Fruit fly (Drosophila melanogaster) whole organism, pupa: Measurements from ENCODE around the gene Prosalpha4.

Experiments
- CG10348 ChIP-seq: fragments of 200-800 bp; sonication (Bioruptor generic); IDR thresholded peaks from 2 replicates; pipeline ENCODE4 v1.3.6; 2022; ENCODE audit warnings: missing biosample characterization, missing genetic modification characterization
- CG12605 ChIP-seq: fragments of 200-800 bp; sonication (Bioruptor generic); IDR thresholded peaks from 2 replicates; pipeline ENCODE4 v1.3.6; 2022; ENCODE audit warnings: missing biosample characterization, missing genetic modification characterization
- CG13204 ChIP-seq: fragments of 200-800 bp; sonication (Bioruptor generic); optimal IDR thresholded peaks from 2 replicates; lab custom pipeline; 2018; ENCODE audit warnings: missing biosample characterization, mild to moderate bottlenecking, missing genetic modification characterization, moderate library complexity
- CG14655 ChIP-seq: fragments of 200-800 bp; sonication (Bioruptor generic); optimal IDR thresholded peaks from 3 replicates; lab custom pipeline; 2017; ENCODE audit warnings: mild to moderate bottlenecking, missing biosample characterization, missing genetic modification reagents, missing genetic modification characterization
- CG15710 ChIP-seq: fragments of 200-800 bp; sonication (Bioruptor generic); optimal IDR thresholded peaks from 2 replicates; lab custom pipeline; 2018; ENCODE audit warnings: missing biosample characterization, mild to moderate bottlenecking, missing genetic modification characterization, moderate library complexity
- CG17806 ChIP-seq: fragments of 200-800 bp; sonication (Bioruptor generic); optimal IDR thresholded peaks from 2 replicates; lab custom pipeline; 2018; ENCODE audit warnings: missing biosample characterization, mild to moderate bottlenecking, missing genetic modification characterization, moderate library complexity
- CG32121 ChIP-seq: fragments of 200-800 bp; sonication (Bioruptor generic); IDR thresholded peaks from 2 replicates; pipeline ENCODE4 v1.3.6; 2022; ENCODE audit warnings: missing biosample characterization, missing genetic modification characterization
- CG34367 ChIP-seq: fragments of 200-800 bp; sonication (Bioruptor generic); optimal IDR thresholded peaks from 2 replicates; lab custom pipeline; 2018; ENCODE audit warnings: missing biosample characterization, mild to moderate bottlenecking, missing genetic modification characterization
- CG4496 ChIP-seq: fragments of 200-800 bp; sonication (Bioruptor generic); IDR thresholded peaks from 3 replicates; pipeline ENCODE4 v1.3.6; 2022; ENCODE audit warnings: missing biosample characterization, missing genetic modification characterization
- CG8159 ChIP-seq: fragments of 200-800 bp; sonication (Bioruptor generic); optimal IDR thresholded peaks from 3 replicates; lab custom pipeline; 2018; ENCODE audit warnings: missing biosample characterization, mild to moderate bottlenecking, missing genetic modification characterization, moderate library complexity
- CG8301 ChIP-seq: fragments of 200-800 bp; sonication (Bioruptor generic); optimal IDR thresholded peaks from 2 replicates; lab custom pipeline; 2018; ENCODE audit warnings: missing biosample characterization, mild to moderate bottlenecking, missing genetic modification characterization
- CG9948 ChIP-seq: fragments of 200-800 bp; sonication (Bioruptor generic); optimal IDR thresholded peaks from 2 replicates; lab custom pipeline; 2018; ENCODE audit warnings: missing biosample characterization, mild to moderate bottlenecking, missing genetic modification characterization, moderate library complexity
- D1 ChIP-seq: fragments of 200-800 bp; sonication (Bioruptor generic); optimal IDR thresholded peaks from 2 replicates; lab custom pipeline; 2018; ENCODE audit warnings: missing biosample characterization, mild to moderate bottlenecking, missing genetic modification characterization, moderate library complexity
- EcR ChIP-seq: fragments of 200-800 bp; sonication (Bioruptor generic); optimal IDR thresholded peaks from 3 replicates; lab custom pipeline; 2019; ENCODE audit warnings: missing biosample characterization, missing genetic modification characterization, mild to moderate bottlenecking, moderate library complexity, missing genetic modification reagents
- Ets98B ChIP-seq: fragments of 200-800 bp; sonication (Bioruptor generic); IDR thresholded peaks from 2 replicates; pipeline ENCODE4 v1.3.6; 2022; ENCODE audit warnings: missing biosample characterization, missing genetic modification characterization
- Pif1A ChIP-seq: fragments of 200-800 bp; sonication (Bioruptor generic); optimal IDR thresholded peaks from 3 replicates; lab custom pipeline; 2016; ENCODE audit warnings: missing biosample characterization, missing genetic modification characterization
- Pif1B ChIP-seq: fragments of 200-800 bp; sonication (Bioruptor generic); optimal IDR thresholded peaks from 3 replicates; lab custom pipeline; 2016; ENCODE audit warnings: missing biosample characterization, missing genetic modification characterization
- Snoo ChIP-seq: fragments of 200-800 bp; sonication (Bioruptor generic); optimal IDR thresholded peaks from 3 replicates; lab custom pipeline; 2017; ENCODE audit warnings: missing biosample characterization, mild to moderate bottlenecking, missing genetic modification characterization, inconsistent platforms
- fd96Ca ChIP-seq: fragments of 200-800 bp; sonication (Bioruptor generic); IDR thresholded peaks from 3 replicates; pipeline ENCODE4 v1.3.6; 2022; ENCODE audit warnings: missing biosample characterization, missing genetic modification characterization
- gl ChIP-seq: fragments of 200-800 bp; sonication (Bioruptor generic); optimal IDR thresholded peaks from 2 replicates; lab custom pipeline; 2018; ENCODE audit warnings: missing biosample characterization, mild to moderate bottlenecking, missing genetic modification characterization
- rn ChIP-seq: fragments of 200-800 bp; sonication (Bioruptor generic); IDR thresholded peaks from 2 replicates; pipeline ENCODE4 v1.3.6; 2022; ENCODE audit warnings: missing biosample characterization, missing genetic modification characterization

Prosalpha4 gene

DNA sequence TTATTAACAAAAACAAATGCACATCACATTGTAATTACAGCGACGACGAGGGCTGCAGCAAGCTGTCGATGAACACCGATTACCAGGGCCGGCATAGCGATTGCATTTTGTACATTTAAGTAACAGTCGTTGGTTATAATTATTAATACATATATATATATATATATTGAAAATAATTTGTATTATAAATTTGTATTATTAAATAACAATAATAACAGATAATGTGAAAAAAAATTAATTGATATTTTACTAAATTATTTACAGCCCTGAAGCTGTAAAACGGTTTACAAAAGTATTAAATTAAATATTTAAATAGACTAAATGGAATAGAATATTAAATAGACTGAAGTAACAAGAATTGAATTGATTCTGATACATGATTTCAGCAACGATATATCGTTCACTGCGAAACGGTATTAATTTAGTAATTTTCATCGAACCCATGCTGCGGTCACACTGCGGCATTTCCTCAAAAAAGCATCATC, at the start of gene Prosalpha4, which contains the start of gene kat80:
Gene Prosalpha4 (plus strand): TSS at position 417 of the 485 bp plus-strand sequence.
Gene kat80 (minus strand): TSS at position 327 of the 485 bp plus-strand sequence.
- TF ChIP-seq CG14655 (peak; percentile 36), CG8301 (tag; lab: Kevin White, UChicago) (no peak), Snoo (tag; lab: Kevin White, UChicago) (peak; percentile 63), CG13204 (no peak), CG8159 (tag; lab: Kevin White, UChicago) (peak; percentile 26), D1 (tag; lab: Kevin White, UChicago) (no peak), rn (no peak), CG12605 (GFP tag; lab: Robert Waterston, UW) (no peak), CG15710 (peak; percentile 19), CG10348 (GFP tag; lab: Robert Waterston, UW) (no peak)

DNA sequence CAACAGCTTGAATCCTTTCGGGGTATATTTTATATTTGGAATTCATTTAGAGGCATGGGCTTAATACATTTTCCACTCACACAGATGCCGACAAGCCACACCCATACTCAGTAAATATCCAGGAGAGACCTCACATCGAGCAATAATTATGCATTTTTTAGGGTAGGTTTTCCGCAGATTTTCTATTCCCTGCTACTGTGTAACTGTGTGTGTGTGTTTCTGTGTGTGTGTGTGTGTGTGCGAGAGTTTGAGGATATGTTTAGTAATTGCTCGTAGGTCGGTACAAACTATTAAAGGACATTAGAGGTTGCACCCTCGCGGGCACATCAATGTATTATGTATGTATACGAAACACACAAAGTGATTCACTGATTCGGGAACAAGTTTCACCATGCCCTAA, 44.8 kb upstream of the Prosalpha4 start:
- TF ChIP-seq CG4496 (no peak), CG15710 (no peak), fd96Ca (GFP tag; lab: Robert Waterston, UW) (no peak)
- TF ChIP-seq, all 21 proteins: peak for 0

DNA sequence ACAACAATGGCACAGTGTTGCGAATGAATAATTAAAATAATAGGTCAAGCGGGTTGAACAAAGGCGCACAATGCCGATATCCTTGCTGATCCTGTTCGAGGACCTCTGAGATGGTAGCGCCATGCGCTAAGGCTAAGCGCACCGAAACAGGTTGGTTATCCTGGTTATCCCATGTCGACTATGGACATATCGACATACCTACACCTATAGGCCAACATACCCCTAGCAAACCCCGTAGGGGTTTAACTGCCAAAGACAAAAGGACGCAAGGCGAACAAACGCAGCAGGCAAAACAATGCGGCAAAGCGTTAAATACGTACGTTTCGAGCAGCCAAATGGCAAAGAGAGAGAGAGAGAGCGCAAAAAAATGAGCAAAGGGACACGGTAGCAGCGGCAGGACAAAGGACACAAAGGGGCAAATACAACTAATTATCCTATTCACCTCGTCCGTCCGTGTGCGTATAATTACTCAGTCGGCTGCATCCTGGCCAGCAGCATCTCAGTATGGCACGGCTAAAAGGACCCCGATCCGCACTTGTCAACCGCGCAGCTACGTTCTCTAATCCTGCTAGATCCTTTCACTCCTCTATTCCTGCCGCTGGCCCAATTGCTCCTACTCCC, 34.1 kb upstream of the Prosalpha4 start:
- TF ChIP-seq Pif1B (no peak), Snoo (tag; lab: Kevin White, UChicago) (no peak), EcR (no peak), CG9948 (tag; lab: Kevin White, UChicago) (no peak), CG8159 (tag; lab: Kevin White, UChicago) (no peak), fd96Ca (GFP tag; lab: Robert Waterston, UW) (no peak), rn (no peak), CG14655 (no peak), CG17806 (tag; lab: Kevin White, UChicago) (no peak), D1 (tag; lab: Kevin White, UChicago) (no peak), Pif1A (GFP tag; lab: Kevin White, UChicago) (no peak), CG4496 (no peak), CG32121 (GFP tag; lab: Robert Waterston, UW) (no peak)

DNA sequence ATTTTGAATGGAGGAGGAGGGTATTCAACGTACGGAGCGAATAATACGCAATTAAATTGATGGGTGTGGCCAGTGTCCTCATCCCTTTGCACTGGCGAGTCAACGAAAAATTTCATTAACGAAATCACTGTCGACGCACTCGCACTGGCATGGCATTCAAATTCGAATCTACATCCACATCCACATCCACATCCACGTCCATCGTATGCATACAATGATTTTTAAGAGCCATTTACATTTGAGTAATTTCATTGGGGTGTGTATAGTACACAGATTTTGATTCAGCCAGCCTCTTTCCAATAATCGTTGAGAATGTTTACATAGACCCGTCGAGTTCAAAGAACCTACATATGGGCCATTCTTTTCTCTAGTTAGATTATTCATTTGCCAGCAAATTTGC, 32.1 kb upstream of the Prosalpha4 start:
- TF ChIP-seq fd96Ca (GFP tag; lab: Robert Waterston, UW) (no peak), D1 (tag; lab: Kevin White, UChicago) (no peak), CG14655 (no peak), CG4496 (no peak), EcR (no peak), CG17806 (tag; lab: Kevin White, UChicago) (no peak), gl (tag; lab: Kevin White, UChicago) (no peak), CG9948 (tag; lab: Kevin White, UChicago) (no peak), CG8301 (tag; lab: Kevin White, UChicago) (no peak), CG13204 (no peak), CG15710 (no peak), CG12605 (GFP tag; lab: Robert Waterston, UW) (no peak), rn (no peak)
- TF ChIP-seq, all 21 proteins: peak for 0

DNA sequence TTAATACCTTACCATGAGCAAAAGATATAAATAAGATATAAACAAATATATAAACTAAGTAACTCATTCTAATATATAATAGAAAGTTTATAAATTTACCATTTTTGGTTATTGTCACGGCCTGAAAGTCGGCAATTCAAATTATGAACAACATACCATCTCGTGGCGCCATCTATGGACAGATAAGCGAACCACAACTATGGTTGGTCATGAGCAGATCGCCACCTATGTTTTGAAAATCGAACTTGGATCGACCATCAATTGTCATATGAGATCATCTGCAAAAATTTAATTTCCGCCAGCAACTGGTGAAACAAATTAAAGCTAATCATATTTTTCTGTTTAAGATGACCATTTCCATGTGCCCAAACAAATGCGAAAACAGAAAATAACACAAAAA, 31.3 kb upstream of the Prosalpha4 start:
- no peak for TF ChIP-seq EcR
- TF ChIP-seq D1 (tag; lab: Kevin White, UChicago), result peak; percentile 34

DNA sequence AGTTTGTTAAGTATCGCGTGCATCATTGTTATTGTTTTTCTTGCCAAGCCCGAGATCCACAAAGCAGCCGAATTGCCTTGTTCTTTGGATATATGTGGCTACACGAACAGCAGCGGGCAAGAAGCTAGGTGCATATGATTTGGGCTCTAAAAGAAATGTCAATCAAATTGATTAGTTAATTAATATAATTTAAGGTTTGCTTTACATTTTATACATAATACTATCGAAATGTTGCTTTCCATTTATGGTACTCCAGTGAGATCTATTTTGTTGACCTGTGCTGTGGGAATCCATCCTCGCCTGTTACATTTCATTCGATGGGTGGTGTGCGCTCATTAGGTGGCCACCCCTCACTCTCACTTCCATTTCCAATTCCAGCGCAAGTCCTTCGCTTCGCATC, 12.7 kb upstream of the Prosalpha4 start:
- peak; percentile 71 for TF ChIP-seq CG8159 (tag; lab: Kevin White, UChicago)
- no peak for TF ChIP-seq gl (tag; lab: Kevin White, UChicago)
- peak; percentile 52; the same call in 1 of the 3 replicates for TF ChIP-seq CG4496
- TF ChIP-seq Pif1A (GFP tag; lab: Kevin White, UChicago), result peak; percentile 63
- peak; percentile 69 for TF ChIP-seq CG34367 (tag; lab: Kevin White, UChicago)
- TF ChIP-seq rn, result no peak
- TF ChIP-seq CG15710, result peak; percentile 68
- peak; percentile 69 for TF ChIP-seq CG17806 (tag; lab: Kevin White, UChicago)
- peak; percentile 38; the same call in 1 of the 2 replicates for TF ChIP-seq CG12605 (GFP tag; lab: Robert Waterston, UW)
- TF ChIP-seq Ets98B (GFP tag; lab: Robert Waterston, UW), result 0 out of 2 replicates have a peak, but pooled peaks have one; percentile 46
- TF ChIP-seq CG10348 (GFP tag; lab: Robert Waterston, UW), result no peak
- peak; percentile 49 for TF ChIP-seq Snoo (tag; lab: Kevin White, UChicago)
- no peak for TF ChIP-seq D1 (tag; lab: Kevin White, UChicago)
- TF ChIP-seq CG9948 (tag; lab: Kevin White, UChicago), result peak; percentile 68
- peak; percentile 59 for TF ChIP-seq CG14655
- TF ChIP-seq CG8301 (tag; lab: Kevin White, UChicago), result peak; percentile 54
- TF ChIP-seq CG32121 (GFP tag; lab: Robert Waterston, UW), result peak; percentile 33; the same call in 1 of the 2 replicates
- peak; percentile 51 for TF ChIP-seq Pif1B
- no peak for TF ChIP-seq CG13204
- TF ChIP-seq EcR, result no peak
- peak; percentile 60; the same call in 2 of the 3 replicates for TF ChIP-seq fd96Ca (GFP tag; lab: Robert Waterston, UW)

DNA sequence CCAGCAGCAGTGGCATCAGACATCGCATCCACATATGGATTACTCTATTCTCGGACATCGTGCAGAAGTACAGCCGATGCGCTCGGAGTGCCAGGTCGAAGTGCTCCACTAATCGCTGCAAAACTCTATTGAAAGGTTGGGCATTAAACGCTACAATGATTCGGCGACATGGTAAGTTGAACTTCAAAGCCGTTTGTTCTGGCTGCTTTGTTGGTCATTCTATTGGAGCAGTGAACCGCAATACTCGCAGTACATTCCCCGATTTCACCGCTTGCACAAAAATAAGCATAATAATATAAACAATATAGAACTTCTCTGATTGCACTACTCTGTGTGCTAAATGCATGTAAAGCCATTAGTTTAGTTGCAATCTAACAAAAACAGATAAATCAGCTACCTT, 9.6 kb upstream of the Prosalpha4 start, which contains the start of gene CG12507:
Gene CG12507 (minus strand): TSS at position 101 of the 400 bp plus-strand sequence.
- TF ChIP-seq CG13204 (no peak), D1 (tag; lab: Kevin White, UChicago) (no peak), CG10348 (GFP tag; lab: Robert Waterston, UW) (no peak), Pif1A (GFP tag; lab: Kevin White, UChicago) (no peak)
